Worm (Caenorhabditis elegans) whole organism, late embryonic: Measurements from ENCODE around the gene kin-15.

Experiments used
- C08G9.2 ChIP-seq: sonication (generic microtip); optimal IDR thresholded peaks from 2 replicates; lab custom pipeline; 2016; ENCODE audit warnings: mild to moderate bottlenecking, missing genetic modification characterization, moderate library complexity, missing compliant biosample characterization
- T23F11.4 ChIP-seq: fragments of 200-800 bp; sonication (Bioruptor generic); optimal IDR thresholded peaks from 2 replicates; lab custom pipeline; 2018; ENCODE audit warnings: mild to moderate bottlenecking, missing genetic modification characterization, missing compliant biosample characterization
- ahr-1 ChIP-seq: sonication (generic microtip); optimal IDR thresholded peaks from 2 replicates; lab custom pipeline; 2016; ENCODE audit warnings: missing genetic modification characterization, missing compliant biosample characterization
- ama-1 ChIP-seq: fragments of 150-350 bp; optimal IDR thresholded peaks from 2 replicates; lab custom pipeline; 2014
- ceh-14 ChIP-seq: sonication (generic microtip); optimal IDR thresholded peaks from 2 replicates; lab custom pipeline; 2016; ENCODE audit warnings: missing genotype, missing genetic modification characterization, missing compliant biosample characterization
- ceh-2 ChIP-seq: sonication (generic microtip); optimal IDR thresholded peaks from 2 replicates; lab custom pipeline; 2016; ENCODE audit warnings: missing genotype, missing genetic modification characterization, missing compliant biosample characterization
- ceh-24 ChIP-seq: sonication (generic microtip); optimal IDR thresholded peaks from 2 replicates; lab custom pipeline; 2016; ENCODE audit warnings: mild to moderate bottlenecking, missing genetic modification characterization, missing compliant biosample characterization
- ceh-45 ChIP-seq: fragments of 200-800 bp; sonication (Bioruptor generic); IDR thresholded peaks from 2 replicates; pipeline ENCODE4 v1.3.6; 2022; ENCODE audit warnings: missing genetic modification reagents, missing genetic modification characterization, missing compliant biosample characterization
- che-1 ChIP-seq: sonication (generic microtip); optimal IDR thresholded peaks from 2 replicates; lab custom pipeline; 2016; ENCODE audit warnings: mild to moderate bottlenecking, missing genetic modification characterization, missing compliant biosample characterization
- dmd-4 ChIP-seq: sonication (generic microtip); optimal IDR thresholded peaks from 2 replicates; lab custom pipeline; 2016; ENCODE audit warnings: borderline replicate concordance, missing genetic modification characterization, missing compliant biosample characterization
- elt-2 ChIP-seq: sonication (generic microtip); optimal IDR thresholded peaks from 2 replicates; lab custom pipeline; 2016; ENCODE audit warnings: missing genetic modification reagents, missing genetic modification characterization, missing compliant biosample characterization
- elt-4 ChIP-seq: sonication (generic microtip); optimal IDR thresholded peaks from 2 replicates; lab custom pipeline; 2016; ENCODE audit warnings: missing genetic modification characterization, missing compliant biosample characterization
- fkh-6 ChIP-seq: sonication (generic microtip); optimal IDR thresholded peaks from 2 replicates; lab custom pipeline; 2016; ENCODE audit warnings: missing genetic modification characterization, missing compliant biosample characterization
- gmeb-2 ChIP-seq: sonication (generic microtip); optimal IDR thresholded peaks from 2 replicates; lab custom pipeline; 2016; ENCODE audit warnings: missing genetic modification characterization, inconsistent platforms, missing compliant biosample characterization
- hlh-6 ChIP-seq: sonication (generic microtip); optimal IDR thresholded peaks from 2 replicates; lab custom pipeline; 2016; ENCODE audit warnings: missing genotype, missing genetic modification characterization, missing compliant biosample characterization
- hlh-8 ChIP-seq: sonication (generic microtip); optimal IDR thresholded peaks from 2 replicates; lab custom pipeline; 2016; ENCODE audit warnings: missing genotype, missing genetic modification characterization, missing compliant biosample characterization
- lin-11 ChIP-seq: fragments of 200-800 bp; sonication (Bioruptor generic); optimal IDR thresholded peaks from 2 replicates; lab custom pipeline; 2018; ENCODE audit warnings: mild to moderate bottlenecking, missing genetic modification characterization, missing compliant biosample characterization
- nhr-232 ChIP-seq: sonication (generic microtip); optimal IDR thresholded peaks from 2 replicates; lab custom pipeline; 2016; ENCODE audit warnings: missing genetic modification characterization, missing compliant biosample characterization
- npax-4 ChIP-seq: sonication (generic microtip); optimal IDR thresholded peaks from 2 replicates; lab custom pipeline; 2016; ENCODE audit warnings: missing genetic modification characterization, missing compliant biosample characterization
- odd-2 ChIP-seq: sonication (generic microtip); optimal IDR thresholded peaks from 2 replicates; lab custom pipeline; 2017; ENCODE audit warnings: antibody characterized with exemption, mild to moderate bottlenecking, missing genetic modification characterization, missing compliant biosample characterization
- pros-1 ChIP-seq: fragments of 150-350 bp; optimal IDR thresholded peaks from 2 replicates; lab custom pipeline; 2014; ENCODE audit warnings: missing biosample characterization, missing genetic modification reagents, missing genetic modification characterization
- rnt-1 ChIP-seq: sonication (generic microtip); optimal IDR thresholded peaks from 2 replicates; lab custom pipeline; 2016; ENCODE audit warnings: missing genetic modification characterization, missing compliant biosample characterization
- sdc-2 ChIP-seq: sonication (generic microtip); optimal IDR thresholded peaks from 2 replicates; lab custom pipeline; 2016; ENCODE audit warnings: missing genotype, missing genetic modification characterization, missing compliant biosample characterization
- tbx-2 ChIP-seq: sonication (generic microtip); optimal IDR thresholded peaks from 2 replicates; lab custom pipeline; 2016; ENCODE audit warnings: missing genetic modification characterization, missing compliant biosample characterization
- ttx-3 ChIP-seq: sonication (generic microtip); optimal IDR thresholded peaks from 2 replicates; lab custom pipeline; 2016; ENCODE audit warnings: missing genetic modification reagents, missing genetic modification characterization, missing compliant biosample characterization
- unc-42 ChIP-seq: sonication (generic microtip); optimal IDR thresholded peaks from 2 replicates; lab custom pipeline; 2016; ENCODE audit warnings: missing genotype, missing genetic modification characterization, missing compliant biosample characterization
- unc-55 ChIP-seq: sonication (generic microtip); optimal IDR thresholded peaks from 2 replicates; lab custom pipeline; 2017; ENCODE audit warnings: missing biosample characterization, missing genetic modification reagents, missing genetic modification characterization
- unc-86 ChIP-seq: sonication (generic microtip); optimal IDR thresholded peaks from 2 replicates; lab custom pipeline; 2016; ENCODE audit warnings: missing genetic modification characterization, missing compliant biosample characterization
- ztf-16 ChIP-seq: sonication (generic microtip); optimal IDR thresholded peaks from 2 replicates; lab custom pipeline; 2017; ENCODE audit warnings: missing genetic modification characterization, missing compliant biosample characterization

Gene kin-15

DNA sequence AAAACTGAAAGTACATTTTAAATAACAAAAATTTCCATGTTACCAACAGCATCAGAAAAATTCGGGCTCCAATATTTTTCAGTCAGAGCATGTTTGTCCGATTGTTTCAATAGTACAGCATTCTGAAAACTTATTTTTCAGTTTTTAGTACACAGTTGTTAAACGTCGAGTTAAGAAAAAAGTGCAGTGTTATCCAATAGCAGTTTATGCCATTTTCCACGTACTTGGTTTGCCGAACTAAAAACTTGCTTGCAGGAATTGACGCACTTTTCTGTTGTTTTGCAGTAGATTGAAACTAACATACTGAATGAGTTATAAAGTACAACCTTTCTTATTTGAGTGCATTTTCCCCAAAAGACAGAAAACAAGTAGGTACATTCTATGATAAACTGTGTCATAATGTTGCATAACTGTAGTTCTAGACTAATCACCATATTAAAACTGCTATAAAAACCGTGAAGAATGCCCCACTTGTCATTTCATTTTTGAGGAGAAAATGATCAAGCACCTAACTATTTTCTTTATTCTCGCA, 35.1 kb downstream of the kin-15 start, which contains the start of the genes Y51B9A.14 and Y51B9A.8:
Gene Y51B9A.14 (minus strand): TSS at position 101 of the 532 bp plus-strand sequence.
Gene Y51B9A.8 (plus strand): TSS at position 482 of the 532 bp plus-strand sequence.
- TF ChIP-seq elt-2 (tag; lab: Kevin White, UChicago) (no peak), ztf-16 (tag; lab: Kevin White, UChicago) (no peak), ceh-2 (no peak), rnt-1 (tag; lab: Kevin White, UChicago) (no peak), lin-11 (tag; lab: Kevin White, UChicago) (no peak), ceh-24 (tag; lab: Kevin White, UChicago) (no peak), dmd-4 (no peak), nhr-232 (tag; lab: Kevin White, UChicago) (no peak), ttx-3 (tag; lab: Kevin White, UChicago) (no peak), pros-1 (tag; lab: Kevin White, UChicago) (no peak), hlh-6 (tag; lab: Kevin White, UChicago) (no peak), gmeb-2 (no peak), C08G9.2 (tag; lab: Kevin White, UChicago) (no peak), odd-2 (tag; lab: Kevin White, UChicago) (no peak), ceh-45 (GFP tag; lab: Robert Waterston, UW) (no peak), T23F11.4 (GFP tag; lab: Kevin White, UChicago) (no peak)

DNA sequence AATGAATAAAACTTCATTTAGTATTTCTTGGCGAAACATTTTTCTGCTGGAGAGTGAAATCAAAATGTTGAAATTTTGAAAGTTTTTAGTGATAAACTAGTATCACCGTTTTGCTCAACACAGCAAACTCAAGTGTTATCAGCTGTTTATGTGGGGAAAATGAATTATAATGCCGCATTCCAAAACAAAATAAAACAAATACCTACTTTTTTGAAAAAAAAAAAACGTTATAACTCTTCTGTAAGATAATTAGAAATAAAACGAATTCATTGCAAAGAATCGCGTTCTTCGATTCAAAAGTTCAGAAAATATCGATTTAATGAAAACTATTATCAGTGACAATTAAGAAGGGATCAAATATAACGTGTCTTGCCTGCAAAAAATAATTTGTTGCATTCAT, 36.0 kb downstream of the kin-15 start, which contains the start of gene Y51B9A.9:
Gene Y51B9A.9 (minus strand): TSS at position 101 of the 400 bp plus-strand sequence.
- no peak for TF ChIP-seq sdc-2 (tag; lab: Kevin White, UChicago)
- TF ChIP-seq gmeb-2 = no peak
- no peak for TF ChIP-seq tbx-2 (tag; lab: Kevin White, UChicago)
- TF ChIP-seq ahr-1 (tag; lab: Kevin White, UChicago) = no peak

DNA sequence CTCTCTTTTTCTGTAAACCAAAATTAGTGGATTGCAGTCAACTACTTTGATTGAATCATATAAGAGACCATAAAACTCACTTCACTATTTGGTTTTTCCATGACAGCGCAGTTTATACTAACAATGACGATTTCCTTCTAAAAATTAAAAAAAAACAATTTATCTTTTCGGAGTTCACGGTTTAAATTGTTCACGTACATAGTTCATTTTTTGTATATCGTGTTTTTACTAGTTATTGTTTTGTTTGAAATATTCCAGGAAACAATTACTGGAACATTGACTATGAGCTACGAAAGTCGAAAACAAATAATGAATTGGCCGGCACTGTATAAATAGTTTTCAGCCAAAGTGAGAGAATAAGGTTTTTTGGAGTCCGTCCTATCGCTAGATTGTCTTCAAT, 40.8 kb downstream of the kin-15 start, which contains the start of gene lido-17:
Gene lido-17 (minus strand): TSS at position 101 of the 400 bp plus-strand sequence.
- TF ChIP-seq unc-86 (tag; lab: Kevin White, UChicago) (no peak), elt-4 (no peak), dmd-4 (no peak), hlh-8 (tag; lab: Kevin White, UChicago) (no peak), ttx-3 (tag; lab: Kevin White, UChicago) (no peak), ama-1 (lab: Kevin White, UChicago) (no peak), ceh-14 (tag; lab: Kevin White, UChicago) (no peak), T23F11.4 (GFP tag; lab: Kevin White, UChicago) (no peak), che-1 (tag; lab: Kevin White, UChicago) (no peak)

DNA sequence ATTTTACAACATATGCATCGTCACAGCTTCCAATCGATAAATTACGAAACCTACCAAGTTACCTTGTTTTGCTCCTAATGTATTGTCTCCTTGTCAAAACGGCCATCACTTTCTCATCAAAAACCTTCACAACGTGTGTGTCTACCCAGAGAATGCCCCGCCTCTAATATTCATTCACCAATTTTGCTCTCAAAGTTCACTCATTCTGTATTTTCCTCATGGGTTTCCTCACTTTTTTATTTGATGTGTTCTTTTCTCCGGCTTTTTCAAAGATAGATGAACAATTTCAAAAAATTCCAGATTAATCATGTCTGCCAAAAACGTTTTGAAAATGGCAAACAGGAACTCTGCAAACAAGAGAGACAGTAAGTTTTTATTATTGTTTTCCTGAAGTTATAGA, 48.3 kb downstream of the kin-15 start, which contains the start of gene C06C3.7:
Gene C06C3.7 (plus strand): TSS at position 301 of the 400 bp plus-strand sequence.
- TF ChIP-seq ztf-16 (tag; lab: Kevin White, UChicago) = no peak
- no peak for TF ChIP-seq npax-4 (tag; lab: Kevin White, UChicago)
- no peak for TF ChIP-seq fkh-6 (tag; lab: Kevin White, UChicago)
- TF ChIP-seq unc-55 (GFP tag; lab: Kevin White, UChicago) = no peak
- no peak for TF ChIP-seq unc-42 (tag; lab: Kevin White, UChicago)
